Fruit fly (Drosophila melanogaster) whole organism, embryonic: Measurements from ENCODE around the gene mAcon1.

Source experiments
- Abd-B ChIP-seq: fragments of 200-800 bp; sonication (Bioruptor generic); optimal IDR thresholded peaks from 2 replicates; lab custom pipeline; 2018; ENCODE audit warnings: missing biosample characterization, mild to moderate bottlenecking, missing genetic modification characterization, moderate library complexity
- Adf1 ChIP-seq: fragments of 200-800 bp; sonication (Bioruptor generic); IDR thresholded peaks from 2 replicates; pipeline ENCODE4 v1.3.6; 2022; ENCODE audit warnings: missing biosample characterization, missing genetic modification characterization
- Bgb ChIP-seq: fragments of 200-800 bp; sonication (Bioruptor generic); IDR thresholded peaks from 2 replicates; pipeline ENCODE4 v1.3.6; 2022; ENCODE audit warnings: missing biosample characterization, missing genetic modification characterization; ENCODE audit not compliant: partially characterized antibody
- Bteb2 ChIP-seq: fragments of 200-800 bp; sonication (Bioruptor generic); optimal IDR thresholded peaks from 2 replicates; lab custom pipeline; 2016; ENCODE audit warnings: missing biosample characterization, missing genetic modification characterization
- CG13296 ChIP-seq: fragments of 200-800 bp; sonication (Bioruptor generic); optimal IDR thresholded peaks from 3 replicates; lab custom pipeline; 2018; ENCODE audit warnings: missing biosample characterization, mild to moderate bottlenecking, missing genetic modification characterization
- CG14667 ChIP-seq: fragments of 200-800 bp; sonication (Bioruptor generic); IDR thresholded peaks from 2 replicates; pipeline ENCODE4 v1.3.6; 2022; ENCODE audit warnings: missing biosample characterization, missing genetic modification characterization
- CG15011 ChIP-seq: fragments of 200-800 bp; sonication (Bioruptor generic); optimal IDR thresholded peaks from 3 replicates; lab custom pipeline; 2018; ENCODE audit warnings: missing biosample characterization, mild to moderate bottlenecking, missing genetic modification characterization
- CG1603 ChIP-seq: fragments of 200-800 bp; sonication (Bioruptor generic); optimal IDR thresholded peaks from 2 replicates; lab custom pipeline; 2019; ENCODE audit warnings: missing biosample characterization, mild to moderate bottlenecking, missing genetic modification characterization, moderate library complexity
- CG17186 ChIP-seq: fragments of 200-800 bp; sonication (Bioruptor generic); optimal IDR thresholded peaks from 3 replicates; lab custom pipeline; 2017; ENCODE audit warnings: missing biosample characterization, missing genetic modification reagents, missing genetic modification characterization
- CG17829 ChIP-seq: fragments of 200-800 bp; optimal IDR thresholded peaks from 2 replicates; lab custom pipeline; 2019; ENCODE audit warnings: missing biosample characterization, mild to moderate bottlenecking, missing genetic modification characterization, moderate library complexity
- CG18262 ChIP-seq: fragments of 200-800 bp; optimal IDR thresholded peaks from 3 replicates; lab custom pipeline; 2019; ENCODE audit warnings: missing biosample characterization, mild to moderate bottlenecking, missing genetic modification characterization, moderate library complexity
- CG2116 ChIP-seq: fragments of 200-800 bp; sonication (Bioruptor generic); optimal IDR thresholded peaks from 3 replicates; lab custom pipeline; 2018; ENCODE audit warnings: missing biosample characterization, mild to moderate bottlenecking, missing genetic modification characterization
- CG32767 ChIP-seq: fragments of 200-800 bp; sonication (Bioruptor generic); IDR thresholded peaks from 2 replicates; pipeline ENCODE4 v1.3.6; 2022; ENCODE audit warnings: missing biosample characterization, missing genetic modification characterization
- CG32772 ChIP-seq: fragments of 200-800 bp; sonication (Bioruptor generic); IDR thresholded peaks from 2 replicates; pipeline ENCODE4 v1.3.6; 2022; ENCODE audit warnings: missing biosample characterization, missing genetic modification characterization
- CG34422 ChIP-seq: fragments of 200-800 bp; sonication (Bioruptor generic); IDR thresholded peaks from 3 replicates; pipeline ENCODE4 v1.3.6; 2022; ENCODE audit warnings: missing biosample characterization, missing genetic modification characterization
- CG4328 ChIP-seq: fragments of 200-800 bp; sonication (Bioruptor generic); optimal IDR thresholded peaks from 3 replicates; lab custom pipeline; 2017; ENCODE audit warnings: missing biosample characterization, missing genetic modification reagents, missing genetic modification characterization
- CG4424 ChIP-seq: fragments of 200-800 bp; sonication (Bioruptor generic); optimal IDR thresholded peaks from 3 replicates; lab custom pipeline; 2016; ENCODE audit warnings: missing biosample characterization, missing genetic modification characterization
- CG6683 ChIP-seq: fragments of 200-800 bp; sonication (Bioruptor generic); optimal IDR thresholded peaks from 2 replicates; lab custom pipeline; 2017; ENCODE audit warnings: missing biosample characterization, mild to moderate bottlenecking, missing genetic modification characterization, missing genetic modification reagents
- CG7745 ChIP-seq: fragments of 200-800 bp; sonication (Bioruptor generic); optimal IDR thresholded peaks from 2 replicates; lab custom pipeline; 2018; ENCODE audit warnings: missing biosample characterization, mild to moderate bottlenecking, missing genetic modification characterization, moderate library complexity
- CG7963 ChIP-seq: fragments of 200-800 bp; sonication (Bioruptor generic); IDR thresholded peaks from 3 replicates; pipeline ENCODE4 v1.3.6; 2022; ENCODE audit warnings: missing biosample characterization, missing genetic modification characterization; ENCODE audit not compliant: partially characterized antibody
- CG9727 ChIP-seq: fragments of 200-800 bp; sonication (Bioruptor generic); optimal IDR thresholded peaks from 3 replicates; lab custom pipeline; 2017; ENCODE audit warnings: missing biosample characterization, mild to moderate bottlenecking, missing genetic modification characterization
- CG9932 ChIP-seq: fragments of 200-800 bp; sonication (Bioruptor generic); IDR thresholded peaks from 2 replicates; pipeline ENCODE4 v1.3.6; 2022; ENCODE audit warnings: missing biosample characterization, missing genetic modification characterization
- D19A ChIP-seq: fragments of 200-800 bp; optimal IDR thresholded peaks from 3 replicates; lab custom pipeline; 2019; ENCODE audit warnings: missing biosample characterization, mild to moderate bottlenecking, missing genetic modification characterization, moderate library complexity
- Ets65A ChIP-seq: fragments of 200-800 bp; sonication (Bioruptor generic); peaks from one replicate; lab custom pipeline; 2016; ENCODE audit warnings: missing biosample characterization, missing genetic modification characterization
- HLH54F ChIP-seq: fragments of 200-800 bp; sonication (Bioruptor generic); optimal IDR thresholded peaks from 3 replicates; lab custom pipeline; 2016; ENCODE audit warnings: missing biosample characterization, missing genetic modification characterization
- Hey ChIP-seq: fragments of 200-800 bp; sonication (Bioruptor generic); optimal IDR thresholded peaks from 3 replicates; lab custom pipeline; 2018; ENCODE audit warnings: missing biosample characterization, mild to moderate bottlenecking, missing genetic modification characterization
- MBD-R2 ChIP-seq: fragments of 200-800 bp; sonication (Bioruptor generic); IDR thresholded peaks from 2 replicates; pipeline ENCODE4 v1.3.6; 2022; ENCODE audit warnings: missing biosample characterization, missing genetic modification characterization
- Nf-YC ChIP-seq: fragments of 200-800 bp; optimal IDR thresholded peaks from 3 replicates; lab custom pipeline; 2019; ENCODE audit warnings: missing biosample characterization, mild to moderate bottlenecking, missing genetic modification characterization, moderate library complexity
- Ptx1 ChIP-seq: fragments of 200-800 bp; sonication (Bioruptor generic); IDR thresholded peaks from 2 replicates; pipeline ENCODE4 v1.3.6; 2022; ENCODE audit warnings: missing biosample characterization, missing genetic modification characterization
- Rfx ChIP-seq: fragments of 200-800 bp; sonication (Bioruptor generic); IDR thresholded peaks from 2 replicates; pipeline ENCODE4 v1.3.6; 2022; ENCODE audit warnings: missing biosample characterization, missing genetic modification characterization
- Spps ChIP-seq: fragments of 200-800 bp; sonication (Bioruptor generic); optimal IDR thresholded peaks from 2 replicates; lab custom pipeline; 2018; ENCODE audit warnings: missing biosample characterization, mild to moderate bottlenecking, missing genetic modification characterization
- Stat92E ChIP-seq, 3 experiments: fragments of >200 bp in 2 of 3; fragments of 200-800 bp in 1 of 3; sonication (Bioruptor generic) in 1 of 3; optimal IDR thresholded peaks; 2 replicates each; lab custom pipeline; 2017 to 2019; ENCODE audit warnings: missing biosample characterization in 3 of 3, missing genetic modification characterization in 3 of 3, mild to moderate bottlenecking in 1 of 3, moderate library complexity in 1 of 3
- Xbp1 ChIP-seq: fragments of 200-800 bp; sonication (Bioruptor generic); optimal IDR thresholded peaks from 3 replicates; lab custom pipeline; 2016; ENCODE audit warnings: missing biosample characterization, mild to moderate bottlenecking, missing genetic modification characterization
- bbx ChIP-seq: fragments of 200-800 bp; sonication (Bioruptor generic); IDR thresholded peaks from 2 replicates; pipeline ENCODE4 v1.3.6; 2022; ENCODE audit warnings: missing biosample characterization, missing genetic modification characterization; ENCODE audit not compliant: partially characterized antibody
- cas ChIP-seq: fragments of 200-800 bp; sonication (Bioruptor generic); IDR thresholded peaks from 2 replicates; pipeline ENCODE4 v1.3.6; 2022; ENCODE audit warnings: missing biosample characterization, missing genetic modification characterization
- crc ChIP-seq: fragments of 200-800 bp; sonication (Bioruptor generic); optimal IDR thresholded peaks from 2 replicates; lab custom pipeline; 2016; ENCODE audit warnings: missing biosample characterization, missing genetic modification characterization
- gfzf ChIP-seq: fragments of 200-800 bp; sonication (Bioruptor generic); optimal IDR thresholded peaks from 2 replicates; lab custom pipeline; 2016; ENCODE audit warnings: missing biosample characterization, mild to moderate bottlenecking, missing genetic modification characterization, moderate library complexity
- grau ChIP-seq: fragments of 200-800 bp; optimal IDR thresholded peaks from 3 replicates; lab custom pipeline; 2019; ENCODE audit warnings: missing biosample characterization, mild to moderate bottlenecking, missing genetic modification characterization, moderate library complexity
- her ChIP-seq: fragments of 200-800 bp; sonication (Bioruptor generic); optimal IDR thresholded peaks from 2 replicates; lab custom pipeline; 2016; ENCODE audit warnings: missing biosample characterization, missing genetic modification characterization
- peb ChIP-seq: fragments of 200-800 bp; sonication (Bioruptor generic); IDR thresholded peaks from 2 replicates; pipeline ENCODE4 v1.3.6; 2022; ENCODE audit warnings: missing biosample characterization, missing genetic modification characterization
- sim ChIP-seq: fragments of 200-800 bp; sonication (Bioruptor generic); IDR thresholded peaks from 2 replicates; pipeline ENCODE4 v1.3.6; 2022; ENCODE audit warnings: missing biosample characterization, missing genetic modification characterization
- slbo ChIP-seq: fragments of 200-800 bp; sonication (Bioruptor generic); IDR thresholded peaks from 2 replicates; pipeline ENCODE4 v1.3.6; 2022; ENCODE audit warnings: missing biosample characterization, missing genetic modification characterization
- sna ChIP-seq: fragments of 200-800 bp; sonication (Bioruptor generic); IDR thresholded peaks from 2 replicates; pipeline ENCODE4 v1.3.6; 2022; ENCODE audit warnings: missing biosample characterization, missing genetic modification characterization; ENCODE audit not compliant: partially characterized antibody
- sug ChIP-seq: fragments of 200-800 bp; optimal IDR thresholded peaks from 2 replicates; lab custom pipeline; 2019; ENCODE audit warnings: missing biosample characterization, mild to moderate bottlenecking, missing genetic modification characterization, moderate library complexity
- zf30C ChIP-seq: fragments of 200-800 bp; sonication (Bioruptor generic); optimal IDR thresholded peaks from 3 replicates; lab custom pipeline; 2018; ENCODE audit warnings: missing biosample characterization, mild to moderate bottlenecking, missing genetic modification characterization

The mAcon1 gene

dm6 chr2L:21221114-21221578, 52.8 kb downstream of the mAcon1 start, which contains the start of gene CG8677 (continued):
- TF ChIP-seq grau (no peak), HLH54F (GFP tag; lab: Kevin White, UChicago) (no peak), Xbp1 (GFP tag; lab: Kevin White, UChicago) (no peak), Nf-YC (tag; lab: Kevin White, UChicago) (no peak), zf30C (peak; percentile 18), CG17829 (tag; lab: Kevin White, UChicago) (peak; percentile 47), cas (GFP tag; lab: Robert Waterston, UW) (no peak), crc (no peak), Spps (tag; lab: Kevin White, UChicago) (no peak), CG7745 (tag; lab: Kevin White, UChicago) (no peak), Hey (no peak), Stat92E (GFP tag; optimal IDR thresholded peaks at IDR 0.05; lab: Kevin White, UChicago) (peak in 1 of 3 experiments; percentile 34), CG14667 (GFP tag; lab: Robert Waterston, UW) (no peak), CG4424 (no peak), CG9727 (no peak), gfzf (GFP tag; lab: Kevin White, UChicago) (peak; percentile 92), CG7963 (GFP tag; lab: Robert Waterston, UW) (no peak), sna (GFP tag; lab: Robert Waterston, UW) (no peak), Bteb2 (no peak), CG32772 (GFP tag; lab: Robert Waterston, UW) (no peak), D19A (tag; lab: Kevin White, UChicago) (no peak), Adf1 (GFP tag; lab: Robert Waterston, UW) (no peak), her (GFP tag; lab: Kevin White, UChicago) (peak; percentile 98), CG1603 (tag; lab: Kevin White, UChicago) (peak; percentile 78), sim (GFP tag; lab: Robert Waterston, UW) (no peak), sug (tag; lab: Kevin White, UChicago) (no peak), Ets65A (peak; percentile 63), CG32767 (GFP tag; lab: Robert Waterston, UW) (peak; percentile 39), slbo (peak; percentile 16; the same call in 1 of the 2 replicates), CG18262 (tag; lab: Kevin White, UChicago) (no peak), Abd-B (GFP tag; lab: Kevin White, UChicago) (no peak), peb (GFP tag; lab: Robert Waterston, UW) (no peak), CG34422 (peak; percentile 65; the same call in 2 of the 3 replicates), CG17186 (no peak), CG2116 (GFP tag; lab: Kevin White, UChicago) (peak; percentile 51), CG13296 (GFP tag; lab: Kevin White, UChicago) (no peak), CG6683 (GFP tag; lab: Kevin White, UChicago) (no peak), bbx (GFP tag; lab: Robert Waterston, UW) (no peak), Rfx (GFP tag; lab: Robert Waterston, UW) (peak; percentile 63), CG15011 (GFP tag; lab: Kevin White, UChicago) (no peak), MBD-R2 (GFP tag; lab: Robert Waterston, UW) (peak; percentile 65), Bgb (GFP tag; lab: Robert Waterston, UW) (no peak), Ptx1 (GFP tag; lab: Robert Waterston, UW) (0 out of 2 replicates have a peak, but pooled peaks have one; percentile 22), CG4328 (GFP tag; lab: Kevin White, UChicago) (no peak), CG9932 (GFP tag; lab: Robert Waterston, UW) (peak; percentile 49)
- TF ChIP-seq, all 482 proteins: peak for 67
